Fruit fly (Drosophila melanogaster) whole organism, prepupa: Measurements from ENCODE around the gene CG11050.

Experiments used
- CG11902 ChIP-seq: fragments of 200-800 bp; sonication (Bioruptor generic); optimal IDR thresholded peaks from 3 replicates; lab custom pipeline; 2016; ENCODE audit warnings: missing biosample characterization, missing genetic modification characterization
- CG3032 ChIP-seq: fragments of 200-800 bp; optimal IDR thresholded peaks from 2 replicates; lab custom pipeline; 2019; ENCODE audit warnings: missing biosample characterization, mild to moderate bottlenecking, missing genetic modification characterization, moderate library complexity
- CG32006 ChIP-seq: fragments of 200-800 bp; sonication (Bioruptor generic); optimal IDR thresholded peaks from 3 replicates; lab custom pipeline; 2017; ENCODE audit warnings: missing biosample characterization, mild to moderate bottlenecking, missing genetic modification characterization
- CG4318 ChIP-seq: fragments of 200-800 bp; sonication (Bioruptor generic); optimal IDR thresholded peaks from 3 replicates; lab custom pipeline; 2017; ENCODE audit warnings: missing biosample characterization, mild to moderate bottlenecking, missing genetic modification characterization
- CG6854 ChIP-seq: fragments of 200-800 bp; sonication (Bioruptor generic); optimal IDR thresholded peaks from 2 replicates; lab custom pipeline; 2017; ENCODE audit warnings: missing biosample characterization, mild to moderate bottlenecking, missing genetic modification characterization
- CG8119 ChIP-seq: fragments of 200-800 bp; sonication (Bioruptor generic); IDR thresholded peaks from 3 replicates; pipeline ENCODE4 v1.3.6; 2022; ENCODE audit warnings: missing biosample characterization, missing genetic modification characterization
- Gug ChIP-seq: fragments of 200-800 bp; sonication (Bioruptor generic); IDR thresholded peaks from 2 replicates; pipeline ENCODE4 v1.3.6; 2022; ENCODE audit warnings: missing biosample characterization, missing genetic modification characterization
- Sox14 ChIP-seq: fragments of 200-800 bp; sonication (Bioruptor generic); optimal IDR thresholded peaks from 3 replicates; lab custom pipeline; 2016; ENCODE audit warnings: missing biosample characterization, missing genetic modification characterization
- svp ChIP-seq: fragments of 200-800 bp; sonication (Bioruptor generic); peaks from one replicate; lab custom pipeline; 2016; ENCODE audit warnings: missing biosample characterization, missing genetic modification characterization
- vri ChIP-seq: fragments of 200-800 bp; sonication (Bioruptor generic); optimal IDR thresholded peaks from 3 replicates; lab custom pipeline; 2016; ENCODE audit warnings: missing biosample characterization, mild to moderate bottlenecking, missing genetic modification characterization

DNA sequence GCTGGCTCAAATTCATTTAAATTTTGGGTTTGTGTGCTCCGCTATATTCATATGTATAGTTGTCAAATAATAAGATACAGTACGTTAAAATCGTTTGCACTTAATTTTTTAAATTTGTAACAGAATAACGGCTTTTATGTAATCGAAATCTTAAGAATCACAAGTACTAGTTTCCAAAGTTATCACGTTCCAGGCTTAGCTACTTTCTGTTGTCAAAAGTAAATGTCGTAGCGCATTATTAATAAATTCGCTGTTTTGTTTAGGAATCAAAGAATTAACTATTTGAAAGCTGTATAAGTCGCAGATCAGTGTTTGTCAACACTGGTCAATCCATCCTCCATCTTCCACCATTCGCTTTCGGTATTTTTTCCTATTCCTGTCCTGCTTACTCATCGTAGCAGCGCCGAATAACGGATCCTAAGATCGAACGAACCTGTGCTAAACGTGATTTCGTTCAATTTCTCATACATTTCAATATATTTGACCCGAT lies 52.8 kb downstream of the CG11050 start, which contains the start of the genes CG13771, CG34310 and cup:
- TF ChIP-seq svp (GFP tag; lab: Kevin White, UChicago), result no peak
- TF ChIP-seq vri (GFP tag; lab: Kevin White, UChicago), result no peak
- TF ChIP-seq CG6854 (GFP tag; lab: Kevin White, UChicago), result no peak
- no peak for TF ChIP-seq CG3032 (tag; lab: Kevin White, UChicago)
- no peak for TF ChIP-seq Sox14 (GFP tag; lab: Kevin White, UChicago)
- no peak for TF ChIP-seq CG11902 (GFP tag; lab: Kevin White, UChicago)
- TF ChIP-seq CG8119 (GFP tag; lab: Robert Waterston, UW), result no peak
- no peak for TF ChIP-seq CG4318 (GFP tag; lab: Kevin White, UChicago)
- no peak for TF ChIP-seq CG32006
- no peak for TF ChIP-seq Gug
